Worm (Caenorhabditis elegans) whole organism, young adult: ENCODE results near the gene T10B5.10.

ENCODE experiments used
- D2030.7 ChIP-seq: fragments of 200-800 bp; sonication (Bioruptor generic); IDR thresholded peaks from 2 replicates; pipeline ENCODE4 v1.3.6; 2022; ENCODE audit warnings: missing genetic modification reagents, missing genetic modification characterization, missing compliant biosample characterization
- F10E7.11 ChIP-seq: sonication (generic microtip); optimal IDR thresholded peaks from 2 replicates; lab custom pipeline; 2017; ENCODE audit warnings: mild to moderate bottlenecking, missing genetic modification characterization, moderate library complexity, missing compliant biosample characterization
- F52B5.7 ChIP-seq: sonication (generic microtip); optimal IDR thresholded peaks from 2 replicates; lab custom pipeline; 2016; ENCODE audit warnings: mild to moderate bottlenecking, missing genetic modification characterization, missing compliant biosample characterization
- ama-1 ChIP-seq, 3 experiments: fragments of 150-350 bp in 1 of 3; sonication (generic microtip) in 2 of 3; optimal IDR thresholded peaks; 2 replicates each; lab custom pipeline; 2014 to 2018; ENCODE audit warnings: missing biosample characterization in 2 of 3, missing genetic modification characterization in 2 of 3, missing genetic modification reagents in 2 of 3
- hlh-12 ChIP-seq: sonication (generic microtip); optimal IDR thresholded peaks from 2 replicates; lab custom pipeline; 2016; ENCODE audit warnings: missing genetic modification characterization, missing compliant biosample characterization

- TF ChIP-seq F10E7.11 (tag; lab: Kevin White, UChicago) (no peak), ama-1 (optimal IDR thresholded peaks at IDR 0.05; lab: Kevin White, UChicago) (no peak), ama-1 (GFP tag; optimal IDR thresholded peaks at IDR 0.05; lab: Kevin White, UChicago) (no peak), D2030.7 (peak; percentile 82), F52B5.7 (tag; lab: Kevin White, UChicago) (no peak), hlh-12 (tag; lab: Kevin White, UChicago) (no peak)
Measured at ce11 chrV:1870515-1870940, 14.5 kb upstream of the T10B5.10 start.
